Fruit fly (Drosophila melanogaster): ENCODE data around the gene CG32815.

Gene CG32815

dm6 chrX:948285-948556 lies 16.0 kb downstream of the CG32815 start (continued):
- TF ChIP-seq chinmo (GFP tag; IDR thresholded peaks at IDR 0.05; ENCODE audit: partially characterized antibody) (no peak), CG8924 (tag; optimal IDR thresholded peaks at IDR 0.05) (no peak), CG14965 (GFP tag; optimal IDR thresholded peaks at IDR 0.05; ENCODE audit: borderline replicate concordance) (no peak), eyg (GFP tag; optimal IDR thresholded peaks at IDR 0.05) (no peak), CG12155 (GFP tag; optimal IDR thresholded peaks at IDR 0.05) (no peak), CG15601 (tag; optimal IDR thresholded peaks at IDR 0.05) (no peak), hbn (GFP tag; IDR thresholded peaks at IDR 0.05; ENCODE audit: partially characterized antibody) (no peak), Drgx (GFP tag; IDR thresholded peaks at IDR 0.05) (no peak), CG12219 (GFP tag; optimal IDR thresholded peaks at IDR 0.05) (no peak), C15 (GFP tag; IDR thresholded peaks at IDR 0.05) (no peak), Neu2 (GFP tag; optimal IDR thresholded peaks at IDR 0.05; ENCODE audit: borderline replicate concordance) (no peak), Spps (tag; optimal IDR thresholded peaks at IDR 0.05) (no peak), CG33557 (GFP tag; optimal IDR thresholded peaks at IDR 0.05) (no peak), Abd-B (GFP tag; optimal IDR thresholded peaks at IDR 0.05) (no peak), nerfin-1 (tag; optimal IDR thresholded peaks at IDR 0.05) (no peak), Dbx (GFP tag; IDR thresholded peaks at IDR 0.05) (peak; percentile 55; the same call in 2 of the 3 replicates), CG11085 (GFP tag; IDR thresholded peaks at IDR 0.05) (0 out of 2 replicates have a peak, but pooled peaks have one; percentile 12), crp (GFP tag; optimal IDR thresholded peaks at IDR 0.05) (no peak), Doc3 (GFP tag; IDR thresholded peaks at IDR 0.05; ENCODE audit: partially characterized antibody) (no peak), CG8089 (GFP tag; optimal IDR thresholded peaks at IDR 0.05) (no peak), CG3281 (GFP tag; optimal IDR thresholded peaks at IDR 0.05) (no peak), CG12942 (GFP tag; optimal IDR thresholded peaks at IDR 0.05) (no peak), slbo (GFP tag; IDR thresholded peaks at IDR 0.05) (peak; percentile 69), CG1603 (tag; optimal IDR thresholded peaks at IDR 0.05) (peak; percentile 7), trh (GFP tag; optimal IDR thresholded peaks at IDR 0.05) (no peak), CG2116 (GFP tag; optimal IDR thresholded peaks at IDR 0.05) (no peak), CG3407 (GFP tag; optimal IDR thresholded peaks at IDR 0.05) (no peak), zen (tag; optimal IDR thresholded peaks at IDR 0.05) (no peak), CG31441 (GFP tag; IDR thresholded peaks at IDR 0.05) (no peak), cwo (GFP tag; optimal IDR thresholded peaks at IDR 0.05) (no peak), slou (GFP tag; optimal IDR thresholded peaks at IDR 0.05) (no peak), Xbp1 (GFP tag; optimal IDR thresholded peaks at IDR 0.05) (peak; percentile 0), CG8290 (GFP tag; optimal IDR thresholded peaks at IDR 0.05) (no peak), CG8290 (tag; optimal IDR thresholded peaks at IDR 0.05) (peak in 1 of 2 experiments; percentile 74), D19A (tag; optimal IDR thresholded peaks at IDR 0.05) (no peak), CG6175 (GFP tag; IDR thresholded peaks at IDR 0.05) (no peak), wor (GFP tag; IDR thresholded peaks at IDR 0.05) (no peak), ase (GFP tag; IDR thresholded peaks at IDR 0.05) (no peak), onecut (GFP tag; IDR thresholded peaks at IDR 0.05) (no peak), CG8281 (tag; optimal IDR thresholded peaks at IDR 0.05) (no peak), Chrac-16 (GFP tag; optimal IDR thresholded peaks at IDR 0.05) (no peak), grn (GFP tag; optimal IDR thresholded peaks at IDR 0.05) (no peak), Ada2b (GFP tag; IDR thresholded peaks at IDR 0.05) (peak; percentile 22; the same call in 1 of the 2 replicates), fru (optimal IDR thresholded peaks at IDR 0.05) (no peak), CG12236 (GFP tag; optimal IDR thresholded peaks at IDR 0.05) (no peak), wek (GFP tag; optimal IDR thresholded peaks at IDR 0.05) (no peak), Lim3 (GFP tag; IDR thresholded peaks at IDR 0.05) (no peak), z (GFP tag; IDR thresholded peaks at IDR 0.05) (no peak), jigr1 (GFP tag; IDR thresholded peaks at IDR 0.05) (no peak), CG14710 (tag; optimal IDR thresholded peaks at IDR 0.05) (no peak), CG18476 (GFP tag; optimal IDR thresholded peaks at IDR 0.05) (no peak), Hr3 (GFP tag; optimal IDR thresholded peaks at IDR 0.05) (no peak), CG31365 (tag; optimal IDR thresholded peaks at IDR 0.05) (no peak)
